Worm (Caenorhabditis elegans): Measurements from ENCODE around the gene nemt-1.

DNA sequence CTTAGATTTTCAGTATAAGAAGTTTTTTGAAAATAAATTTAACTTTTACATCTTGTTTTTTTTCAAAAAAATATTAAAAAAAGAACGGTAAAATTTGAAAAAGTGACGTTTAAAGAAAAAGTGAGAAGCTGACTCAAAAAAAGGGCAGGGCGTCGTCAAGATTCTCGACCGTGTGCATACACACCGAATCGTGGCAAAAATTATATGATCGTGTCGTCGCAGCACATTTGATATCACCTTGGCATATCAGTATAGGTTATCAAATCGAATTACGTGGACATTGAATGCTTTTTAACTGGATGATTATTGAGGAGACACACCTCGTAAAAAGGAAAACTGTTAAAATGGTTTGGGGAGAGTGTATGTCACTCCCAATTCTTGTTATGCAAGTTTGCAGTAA, 13.8 kb upstream of the nemt-1 start:
- TF ChIP-seq ama-1 (optimal IDR thresholded peaks at IDR 0.05): no peak
- TF ChIP-seq snpc-4 (tag; optimal IDR thresholded peaks at IDR 0.05): no peak

Data from whole organism, L2 larva.